Worm (Caenorhabditis elegans): ENCODE data around the gene gstk-2.

gstk-2 gene

ce11 chrIV:7234623-7235022, 7.4 kb downstream of the gstk-2 start:
- TF ChIP-seq skn-1 (tag; optimal IDR thresholded peaks at IDR 0.05) (no peak), nhr-25 (tag; optimal IDR thresholded peaks at IDR 0.05) (peak; percentile 48)

DNA sequence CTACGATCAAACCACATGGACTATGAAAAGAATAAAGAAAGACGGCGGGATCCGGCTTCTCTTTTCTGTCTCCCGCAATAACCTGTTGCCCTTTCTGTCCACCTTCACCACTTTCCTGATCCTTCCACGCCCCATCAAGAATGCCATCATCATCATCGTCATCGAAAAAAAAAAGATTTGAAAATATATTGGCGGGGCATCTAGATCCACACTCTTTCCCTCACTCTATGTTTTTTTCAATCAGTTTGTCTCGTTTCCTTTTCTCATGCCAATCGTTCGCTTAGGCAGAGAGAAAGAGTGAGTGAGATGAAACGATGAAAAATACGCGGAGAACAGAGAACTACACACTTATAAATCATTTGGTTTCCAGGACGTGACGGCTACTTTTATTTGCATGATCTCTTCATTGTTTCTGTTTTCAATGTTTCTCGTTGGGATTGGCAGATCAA, 8.5 kb downstream of the gstk-2 start:
- TF ChIP-seq ceh-82 (tag; optimal IDR thresholded peaks at IDR 0.05) (no peak), C34F6.9 (tag; optimal IDR thresholded peaks at IDR 0.05) (peak; percentile 40), F13H6.1 (tag; optimal IDR thresholded peaks at IDR 0.05) (peak; percentile 23), alr-1 (tag; optimal IDR thresholded peaks at IDR 0.05) (no peak), lsy-2 (tag; optimal IDR thresholded peaks at IDR 0.05) (peak in 1 of 2 experiments; percentile 23), elt-1 (tag; optimal IDR thresholded peaks at IDR 0.05) (no peak), mdl-1 (tag; optimal IDR thresholded peaks at IDR 0.05) (peak in 1 of 2 experiments; percentile 38), mab-5 (tag; optimal IDR thresholded peaks at IDR 0.05) (peak; percentile 77), unc-55 (GFP tag; optimal IDR thresholded peaks at IDR 0.05) (peak; percentile 56), lin-39 (tag; optimal IDR thresholded peaks at IDR 0.05) (peak; percentile 21)

ce11 chrIV:7230935-7231334, 11.1 kb downstream of the gstk-2 start, which contains the start of gene D2024.4:
Gene D2024.4, plus strand, starts transcription at chrIV:7231235.
- TF ChIP-seq mbf-1 (tag; optimal IDR thresholded peaks at IDR 0.05), result no peak

ce11 chrIV:7230198-7230597, 11.9 kb downstream of the gstk-2 start, which contains the start of gene cap-1:
Gene cap-1, minus strand, starts transcription at chrIV:7230223.
- TF ChIP-seq nhr-23 (tag; optimal IDR thresholded peaks at IDR 0.05), result no peak
- TF ChIP-seq nhr-21 (tag; optimal IDR thresholded peaks at IDR 0.05), result peak; percentile 6
- no peak for TF ChIP-seq nhr-11 (tag; optimal IDR thresholded peaks at IDR 0.05)
- TF ChIP-seq mdl-1 (tag; optimal IDR thresholded peaks at IDR 0.05), result no peak
- no peak for TF ChIP-seq ztf-11 (tag; optimal IDR thresholded peaks at IDR 0.05)
- TF ChIP-seq lin-11 (tag; optimal IDR thresholded peaks at IDR 0.05), result no peak
- TF ChIP-seq ama-1 (optimal IDR thresholded peaks at IDR 0.05), result no peak
- peak; percentile 66 for TF ChIP-seq sma-9 (GFP tag; optimal IDR thresholded peaks at IDR 0.05)
- no peak for TF ChIP-seq sma-9 (tag; optimal IDR thresholded peaks at IDR 0.05)
- TF ChIP-seq elt-1 (tag; optimal IDR thresholded peaks at IDR 0.05), result no peak
- TF ChIP-seq fos-1 (tag; optimal IDR thresholded peaks at IDR 0.05), result peak; percentile 99
- TF ChIP-seq egl-27 (tag; optimal IDR thresholded peaks at IDR 0.05), result no peak
- no peak for TF ChIP-seq ztf-4 (tag; optimal IDR thresholded peaks at IDR 0.05)
- peak; percentile 44 for TF ChIP-seq snpc-4 (tag; optimal IDR thresholded peaks at IDR 0.05)
- no peak for TF ChIP-seq aly-2 (tag; optimal IDR thresholded peaks at IDR 0.05)
- TF ChIP-seq alr-1 (tag; optimal IDR thresholded peaks at IDR 0.05), result no peak
- TF ChIP-seq mbf-1 (tag; optimal IDR thresholded peaks at IDR 0.05), result no peak
- peak; percentile 75 for TF ChIP-seq sma-3 (GFP tag; optimal IDR thresholded peaks at IDR 0.05)
- TF ChIP-seq lin-39 (tag; optimal IDR thresholded peaks at IDR 0.05), result no peak
- TF ChIP-seq peb-1 (tag; optimal IDR thresholded peaks at IDR 0.05), result no peak
- no peak for TF ChIP-seq ceh-16 (tag; optimal IDR thresholded peaks at IDR 0.05)
- TF ChIP-seq mab-5 (tag; optimal IDR thresholded peaks at IDR 0.05), result peak; percentile 5
- no peak for TF ChIP-seq blmp-1 (tag; optimal IDR thresholded peaks at IDR 0.05; ENCODE audit: insufficient read depth)
- peak; percentile 35 to 82 for TF ChIP-seq lsy-2 (tag; optimal IDR thresholded peaks at IDR 0.05)
- TF ChIP-seq lin-13 (GFP tag; optimal IDR thresholded peaks at IDR 0.05), result peak; percentile 75
- no peak for TF ChIP-seq ztf-1 (GFP tag; conservative IDR thresholded peaks at IDR 0.05)
- TF ChIP-seq crh-2 (tag; optimal IDR thresholded peaks at IDR 0.05), result peak; percentile 69
- peak; percentile 24 for TF ChIP-seq F13H6.1 (tag; optimal IDR thresholded peaks at IDR 0.05)
- TF ChIP-seq nhr-10 (tag; optimal IDR thresholded peaks at IDR 0.05), result no peak
- no peak for TF ChIP-seq nhr-12 (tag; optimal IDR thresholded peaks at IDR 0.05)
- TF ChIP-seq nhr-25 (tag; optimal IDR thresholded peaks at IDR 0.05), result peak; percentile 29
- TF ChIP-seq sem-4 (tag; optimal IDR thresholded peaks at IDR 0.05), result peak; percentile 84
- TF ChIP-seq nhr-237 (tag; optimal IDR thresholded peaks at IDR 0.05), result no peak
- TF ChIP-seq elt-3 (tag; optimal IDR thresholded peaks at IDR 0.05), result no peak
- no peak for TF ChIP-seq Y55F3AM.14 (GFP tag; optimal IDR thresholded peaks at IDR 0.05)
- TF ChIP-seq skn-1 (tag; optimal IDR thresholded peaks at IDR 0.05), result no peak
- TF ChIP-seq C34F6.9 (tag; optimal IDR thresholded peaks at IDR 0.05), result peak; percentile 92
- no peak for TF ChIP-seq ceh-82 (tag; optimal IDR thresholded peaks at IDR 0.05)
- peak; percentile 55 for TF ChIP-seq gmeb-1 (tag; optimal IDR thresholded peaks at IDR 0.05)
- no peak for TF ChIP-seq ZK546.5 (tag; optimal IDR thresholded peaks at IDR 0.05)
- TF ChIP-seq unc-39 (tag; optimal IDR thresholded peaks at IDR 0.05), result no peak
- TF ChIP-seq nhr-77 (tag; optimal IDR thresholded peaks at IDR 0.05), result no peak
- TF ChIP-seq nhr-6 (tag; optimal IDR thresholded peaks at IDR 0.05), result no peak
- no peak for TF ChIP-seq zag-1 (tag; optimal IDR thresholded peaks at IDR 0.05)
- no peak for TF ChIP-seq dmd-4 (tag; optimal IDR thresholded peaks at IDR 0.05)
- no peak for TF ChIP-seq R02D3.7 (tag; optimal IDR thresholded peaks at IDR 0.05)
- no peak for TF ChIP-seq unc-62 (GFP tag; optimal IDR thresholded peaks at IDR 0.05)
- TF ChIP-seq unc-55 (GFP tag; optimal IDR thresholded peaks at IDR 0.05), result peak; percentile 88
